Worm (Caenorhabditis elegans) whole organism, L4 larva: ENCODE data around the gene sru-35.

Source experiments
- F10B5.3 ChIP-seq: sonication (generic microtip); optimal IDR thresholded peaks from 2 replicates; lab custom pipeline; 2016; ENCODE audit warnings: mild to moderate bottlenecking, missing genetic modification characterization, missing compliant biosample characterization
- F26F4.8 ChIP-seq: fragments of 200-800 bp; sonication (Bioruptor generic); conservative IDR thresholded peaks from 2 replicates; pipeline ENCODE4 v1.3.6; 2022; ENCODE audit warnings: missing genetic modification characterization, missing compliant biosample characterization
- F49E8.2 ChIP-seq: sonication (generic microtip); optimal IDR thresholded peaks from 2 replicates; lab custom pipeline; 2016; ENCODE audit warnings: missing compliant biosample characterization, mild to moderate bottlenecking, missing genetic modification characterization, borderline replicate concordance
- R02D3.7 ChIP-seq: fragments of 150-350 bp; sonication (generic microtip); optimal IDR thresholded peaks from 3 replicates; lab custom pipeline; 2014; ENCODE audit warnings: missing biosample characterization, missing genetic modification characterization
- ZK546.5 ChIP-seq, 2 experiments: sonication (generic microtip); optimal IDR thresholded peaks; 2 replicates each; lab custom pipeline; 2017; ENCODE audit warnings: missing biosample characterization in 2 of 2, missing genetic modification characterization in 2 of 2
- aha-1 ChIP-seq: fragments of 150-350 bp; peaks from one replicate; lab custom pipeline; 2014; ENCODE audit warnings: missing biosample characterization, missing genetic modification characterization
- aly-2 ChIP-seq: sonication (generic microtip); optimal IDR thresholded peaks from 2 replicates; lab custom pipeline; 2018; ENCODE audit warnings: missing biosample characterization, missing genetic modification characterization
- arid-1 ChIP-seq: fragments of 200-800 bp; sonication (Bioruptor generic); conservative IDR thresholded peaks from 2 replicates; pipeline ENCODE4 v1.3.6; 2022; ENCODE audit warnings: missing genetic modification reagents, missing genetic modification characterization, missing compliant biosample characterization
- ceh-28 ChIP-seq: fragments of 150-350 bp; optimal IDR thresholded peaks from 2 replicates; lab custom pipeline; 2014; ENCODE audit warnings: missing biosample characterization, missing genetic modification reagents, missing genetic modification characterization
- ceh-44 ChIP-seq: fragments of 200-800 bp; sonication (Bioruptor generic); IDR thresholded peaks from 2 replicates; pipeline ENCODE4 v1.3.6; 2022; ENCODE audit warnings: missing genetic modification reagents, missing genetic modification characterization, missing compliant biosample characterization
- ceh-62 ChIP-seq: sonication (generic microtip); optimal IDR thresholded peaks from 2 replicates; lab custom pipeline; 2017; ENCODE audit warnings: missing biosample characterization, missing genetic modification characterization
- ctbp-1 ChIP-seq: fragments of 200-800 bp; sonication (Bioruptor generic); IDR thresholded peaks from 2 replicates; pipeline ENCODE4 v1.3.6; 2022; ENCODE audit warnings: missing genetic modification reagents, missing genetic modification characterization, missing compliant biosample characterization
- daf-12 ChIP-seq: fragments of 150-350 bp; optimal IDR thresholded peaks from 2 replicates; lab custom pipeline; 2014; ENCODE audit warnings: missing biosample characterization, missing genetic modification reagents, missing genetic modification characterization
- daf-8 ChIP-seq: fragments of 200-800 bp; sonication (Bioruptor generic); IDR thresholded peaks from 2 replicates; pipeline ENCODE4 v1.3.6; 2022; ENCODE audit warnings: missing genetic modification characterization, missing compliant biosample characterization
- dmd-8 ChIP-seq: fragments of 200-800 bp; sonication (Bioruptor generic); IDR thresholded peaks from 2 replicates; pipeline ENCODE4 v1.3.6; 2022; ENCODE audit warnings: missing genetic modification characterization, missing compliant biosample characterization
- dve-1 ChIP-seq: sonication (generic microtip); optimal IDR thresholded peaks from 2 replicates; lab custom pipeline; 2017; ENCODE audit warnings: antibody characterized with exemption, mild to moderate bottlenecking, missing genetic modification characterization, missing compliant biosample characterization; ENCODE audit not compliant: insufficient read depth
- fkh-10 ChIP-seq: fragments of 150-350 bp; optimal IDR thresholded peaks from 2 replicates; lab custom pipeline; 2014; ENCODE audit warnings: missing biosample characterization, missing genetic modification reagents, missing genetic modification characterization
- hlh-30 ChIP-seq: sonication (generic microtip); optimal IDR thresholded peaks from 2 replicates; lab custom pipeline; 2017; ENCODE audit warnings: antibody characterized with exemption, mild to moderate bottlenecking, missing genetic modification characterization, missing compliant biosample characterization; ENCODE audit not compliant: insufficient read depth
- lin-1 ChIP-seq: fragments of 200-800 bp; sonication (Bioruptor generic); IDR thresholded peaks from 2 replicates; pipeline ENCODE4 v1.3.6; 2022; ENCODE audit warnings: missing genetic modification reagents, missing genetic modification characterization, missing compliant biosample characterization
- lin-29 ChIP-seq: fragments of 200-800 bp; sonication (Bioruptor generic); IDR thresholded peaks from 2 replicates; pipeline ENCODE4 v1.3.6; 2022; ENCODE audit warnings: missing genetic modification reagents, missing genetic modification characterization, missing compliant biosample characterization
- lin-38 ChIP-seq: fragments of 200-800 bp; sonication (Bioruptor generic); IDR thresholded peaks from 2 replicates; pipeline ENCODE4 v1.3.6; 2022; ENCODE audit warnings: missing genetic modification reagents, missing genetic modification characterization, missing compliant biosample characterization
- mep-1 ChIP-seq: fragments of 150-350 bp; sonication (generic microtip); optimal IDR thresholded peaks from 3 replicates; lab custom pipeline; 2014; ENCODE audit warnings: missing biosample characterization, missing genetic modification characterization
- mxl-2 ChIP-seq: fragments of 200-800 bp; sonication (Bioruptor generic); conservative IDR thresholded peaks from 2 replicates; pipeline ENCODE4 v1.3.6; 2022; ENCODE audit warnings: missing genetic modification reagents, missing genetic modification characterization, missing compliant biosample characterization
- nhr-111 ChIP-seq: fragments of 200-800 bp; sonication (Bioruptor generic); optimal IDR thresholded peaks from 2 replicates; lab custom pipeline; 2018; ENCODE audit warnings: mild to moderate bottlenecking, missing genetic modification characterization, missing compliant biosample characterization
- nhr-237 ChIP-seq: sonication (generic microtip); optimal IDR thresholded peaks from 2 replicates; lab custom pipeline; 2017; ENCODE audit warnings: missing biosample characterization, missing genetic modification characterization
- nhr-25 ChIP-seq: sonication (generic microtip); optimal IDR thresholded peaks from 2 replicates; lab custom pipeline; 2017; ENCODE audit warnings: missing genetic modification characterization, mild to moderate bottlenecking, missing compliant biosample characterization, antibody characterized with exemption, moderate library complexity, borderline replicate concordance; ENCODE audit not compliant: insufficient read depth
- nhr-28 ChIP-seq: fragments of 150-350 bp; optimal IDR thresholded peaks from 2 replicates; lab custom pipeline; 2014; ENCODE audit warnings: missing biosample characterization, missing genetic modification characterization
- nhr-6 ChIP-seq: fragments of 150-350 bp; optimal IDR thresholded peaks from 2 replicates; lab custom pipeline; 2014; ENCODE audit warnings: missing biosample characterization, missing genetic modification characterization
- pha-4 ChIP-seq, 2 experiments: fragments of 150-350 bp in 1 of 2; fragments of 200-800 bp in 1 of 2; sonication (Bioruptor generic) in 1 of 2; IDR thresholded peaks in 1 of 2; optimal IDR thresholded peaks in 1 of 2; 2 replicates each; pipeline versions ENCODE4 v1.3.6 to Lab custom; 2014 to 2022; ENCODE audit warnings: missing genetic modification characterization in 2 of 2, missing genetic modification reagents in 2 of 2, missing biosample characterization in 1 of 2, missing compliant biosample characterization in 1 of 2
- rbr-2 ChIP-seq: sonication (generic microtip); optimal IDR thresholded peaks from 2 replicates; lab custom pipeline; 2016; ENCODE audit warnings: missing genotype, missing genetic modification characterization, missing compliant biosample characterization
- skn-1 ChIP-seq: fragments of 150-350 bp; optimal IDR thresholded peaks from 2 replicates; lab custom pipeline; 2014; ENCODE audit warnings: missing biosample characterization, missing genetic modification characterization
- spr-3 ChIP-seq: fragments of 200-800 bp; sonication (Bioruptor generic); optimal IDR thresholded peaks from 2 replicates; lab custom pipeline; 2018; ENCODE audit warnings: mild to moderate bottlenecking, missing genetic modification characterization, missing compliant biosample characterization
- unc-62 ChIP-seq, 3 experiments: fragments of 150-350 bp in 1 of 3; sonication (generic microtip); optimal IDR thresholded peaks in 2 of 3; peaks in 1 of 3; 1 replicate in 1 of 3; 2 replicates in 2 of 3; lab custom pipeline; 2014 to 2017; ENCODE audit warnings: missing biosample characterization in 3 of 3, missing genetic modification characterization in 3 of 3, missing genetic modification reagents in 3 of 3, missing genotype in 1 of 3

sru-35 gene

ce11 chrIV:8778045-8778444 lies 12.0 kb downstream of the sru-35 start, which contains the start of gene C33D9.6:
TSS of gene C33D9.6 (minus strand) at chrIV:8778145.
- TF ChIP-seq nhr-111 (GFP tag; lab: Kevin White, UChicago), result no peak
- peak; percentile 50 for TF ChIP-seq aha-1 (tag; lab: Kevin White, UChicago)

ce11 chrIV:8772800-8773256 lies 17.2 kb downstream of the sru-35 start, which contains the start of gene F20C5.6:
TSS of gene F20C5.6 (minus strand) at chrIV:8773206.
- TF ChIP-seq pha-4 (GFP tag; IDR thresholded peaks at IDR 0.05; lab: Robert Waterston, UW) (no peak), pha-4 (tag; optimal IDR thresholded peaks at IDR 0.05; lab: Kevin White, UChicago) (no peak), F26F4.8 (GFP tag; lab: Robert Waterston, UW) (no peak), fkh-10 (GFP tag; lab: Kevin White, UChicago) (no peak), ZK546.5 (tag; optimal IDR thresholded peaks at IDR 0.05; lab: Kevin White, UChicago) (no peak), F10B5.3 (tag; lab: Kevin White, UChicago) (no peak), F49E8.2 (no peak), spr-3 (no peak), ceh-44 (GFP tag; lab: Robert Waterston, UW) (no peak), lin-1 (GFP tag; lab: Robert Waterston, UW) (no peak), daf-8 (GFP tag; lab: Robert Waterston, UW) (no peak), lin-38 (GFP tag; lab: Robert Waterston, UW) (no peak), aly-2 (tag; lab: Kevin White, UChicago) (no peak), mxl-2 (GFP tag; lab: Robert Waterston, UW) (no peak)
- TF ChIP-seq, all 104 proteins: peak for 0

ce11 chrIV:8769539-8769938 lies 20.5 kb downstream of the sru-35 start, which contains the start of gene F20C5.5:
TSS of gene F20C5.5 (minus strand) at chrIV:8769639.
- TF ChIP-seq skn-1 (tag; lab: Kevin White, UChicago) (no peak), aha-1 (tag; lab: Kevin White, UChicago) (peak; percentile 39)

ce11 chrIV:8764567-8764966 lies 25.5 kb downstream of the sru-35 start, which contains the start of gene cdc-50.B:
TSS of gene cdc-50.B (plus strand) at chrIV:8764867.
- TF ChIP-seq ctbp-1 (no peak), nhr-28 (tag; lab: Kevin White, UChicago) (peak; percentile 27)
- TF ChIP-seq, all 104 proteins: peak for 1

ce11 chrIV:8762471-8762870 lies 27.6 kb downstream of the sru-35 start:
- TF ChIP-seq ceh-62 (tag; lab: Kevin White, UChicago), result no peak
- no peak for TF ChIP-seq daf-12 (tag; lab: Kevin White, UChicago)
- TF ChIP-seq mep-1 (tag; lab: Kevin White, UChicago), result peak; percentile 61
- no peak for TF ChIP-seq nhr-237
- TF ChIP-seq aha-1 (tag; lab: Kevin White, UChicago), result peak; percentile 32
- TF ChIP-seq rbr-2 (tag; lab: Kevin White, UChicago), result peak; percentile 62
- TF ChIP-seq unc-62 (GFP tag; optimal IDR thresholded peaks at IDR 0.05 in 1 of 2; lab: Kevin White, UChicago), result peak in 1 of 2 experiments; percentile 98
- no peak for TF ChIP-seq unc-62 (tag; optimal IDR thresholded peaks at IDR 0.05; lab: Kevin White, UChicago)
- no peak for TF ChIP-seq arid-1 (GFP tag; lab: Robert Waterston, UW)
- TF ChIP-seq R02D3.7 (tag; lab: Kevin White, UChicago), result no peak
- TF ChIP-seq dmd-8 (GFP tag; lab: Robert Waterston, UW), result no peak
- no peak for TF ChIP-seq lin-29 (GFP tag; lab: Robert Waterston, UW)
- no peak for TF ChIP-seq nhr-25 (tag; lab: Kevin White, UChicago)
- no peak for TF ChIP-seq dve-1
- TF ChIP-seq nhr-6 (tag; lab: Kevin White, UChicago), result peak; percentile 13
- no peak for TF ChIP-seq ceh-44 (GFP tag; lab: Robert Waterston, UW)
- peak; percentile 16 for TF ChIP-seq ceh-28 (tag; lab: Kevin White, UChicago)
- TF ChIP-seq ctbp-1, result peak; percentile 61
- no peak for TF ChIP-seq F49E8.2
- peak; percentile 30 for TF ChIP-seq hlh-30 (tag; lab: Kevin White, UChicago)
- TF ChIP-seq fkh-10 (GFP tag; lab: Kevin White, UChicago), result peak; percentile 94
